Worm (Caenorhabditis elegans) whole organism, late embryonic: ENCODE results near the gene bus-8B.

ENCODE experiments used
- ama-1 ChIP-seq: fragments of 150-350 bp; optimal IDR thresholded peaks from 2 replicates; lab custom pipeline; 2014
- ceh-34 ChIP-seq: sonication (generic microtip); optimal IDR thresholded peaks from 2 replicates; lab custom pipeline; 2016; ENCODE audit warnings: mild to moderate bottlenecking, missing genetic modification characterization, missing compliant biosample characterization
- che-1 ChIP-seq: sonication (generic microtip); optimal IDR thresholded peaks from 2 replicates; lab custom pipeline; 2016; ENCODE audit warnings: mild to moderate bottlenecking, missing genetic modification characterization, missing compliant biosample characterization
- hlh-15 ChIP-seq: sonication (generic microtip); optimal IDR thresholded peaks from 2 replicates; lab custom pipeline; 2016; ENCODE audit warnings: missing genetic modification characterization, missing compliant biosample characterization
- lin-11 ChIP-seq: fragments of 200-800 bp; sonication (Bioruptor generic); optimal IDR thresholded peaks from 2 replicates; lab custom pipeline; 2018; ENCODE audit warnings: mild to moderate bottlenecking, missing genetic modification characterization, missing compliant biosample characterization
- nfya-1 ChIP-seq: sonication (generic microtip); optimal IDR thresholded peaks from 2 replicates; lab custom pipeline; 2017; ENCODE audit warnings: missing genetic modification characterization, mild to moderate bottlenecking, missing compliant biosample characterization, antibody characterized with exemption, moderate library complexity
- ref-2 ChIP-seq: sonication (generic microtip); optimal IDR thresholded peaks from 2 replicates; lab custom pipeline; 2016; ENCODE audit warnings: missing genetic modification characterization, missing compliant biosample characterization
- tbx-2 ChIP-seq: sonication (generic microtip); optimal IDR thresholded peaks from 2 replicates; lab custom pipeline; 2016; ENCODE audit warnings: missing genetic modification characterization, missing compliant biosample characterization
- unc-86 ChIP-seq: sonication (generic microtip); optimal IDR thresholded peaks from 2 replicates; lab custom pipeline; 2016; ENCODE audit warnings: missing genetic modification characterization, missing compliant biosample characterization
- zip-5 ChIP-seq: sonication (generic microtip); optimal IDR thresholded peaks from 2 replicates; lab custom pipeline; 2016; ENCODE audit warnings: missing genetic modification characterization, missing compliant biosample characterization

ce11 chrX:5458043-5458442 lies 35.1 kb upstream of the bus-8B start:
- TF ChIP-seq unc-86 (no peak), nfya-1 (tag; lab: Kevin White, UChicago) (no peak), tbx-2 (no peak), hlh-15 (no peak), che-1 (no peak), ref-2 (tag; lab: Kevin White, UChicago) (no peak), lin-11 (tag; lab: Kevin White, UChicago) (no peak), ama-1 (lab: Kevin White, UChicago) (no peak), zip-5 (tag; lab: Kevin White, UChicago) (no peak), ceh-34 (tag; lab: Kevin White, UChicago) (no peak)
